Worm (Caenorhabditis elegans): Measurements from ENCODE around the gene Y45F10B.9.
"Not testable (repeated sequence)": the region's sequence is repeated elsewhere in the genome, so short reads cannot be mapped to it uniquely, and the experiment has no call there.

The Y45F10B.9 gene

ce11 chrIV:13600643-13601042 lies 2.9 kb upstream of the Y45F10B.9 start:
- TF ChIP-seq ztf-11 (tag; optimal IDR thresholded peaks at IDR 0.05) (no peak), flh-1 (GFP tag; optimal IDR thresholded peaks at IDR 0.05) (no peak), mep-1 (tag; optimal IDR thresholded peaks at IDR 0.05) (no peak), unc-39 (tag; optimal IDR thresholded peaks at IDR 0.05) (no peak), pha-4 (tag; optimal IDR thresholded peaks at IDR 0.05) (no peak), ceh-83 (GFP tag; optimal IDR thresholded peaks at IDR 0.05) (no peak), nhr-2 (tag; optimal IDR thresholded peaks at IDR 0.05) (no peak), nhr-76 (tag; optimal IDR thresholded peaks at IDR 0.05) (no peak), elt-3 (tag; optimal IDR thresholded peaks at IDR 0.05) (no peak), bed-3 (GFP tag; optimal IDR thresholded peaks at IDR 0.05) (no peak), lsy-2 (tag; optimal IDR thresholded peaks at IDR 0.05) (no peak), ham-2 (GFP tag; optimal IDR thresholded peaks at IDR 0.05) (no peak), lin-13 (tag; optimal IDR thresholded peaks at IDR 0.05) (no peak), drap-1 (GFP tag; optimal IDR thresholded peaks at IDR 0.05) (no peak), unc-120 (tag; optimal IDR thresholded peaks at IDR 0.05; ENCODE audit: poor library complexity, severe bottlenecking) (no peak)

- TF ChIP-seq unc-120 (tag; optimal IDR thresholded peaks at IDR 0.05; ENCODE audit: poor library complexity, severe bottlenecking) (no peak), zip-8 (tag; optimal IDR thresholded peaks at IDR 0.05) (no peak), elt-3 (tag; optimal IDR thresholded peaks at IDR 0.05) (no peak), blmp-1 (tag; optimal IDR thresholded peaks at IDR 0.05) (no peak), unc-39 (tag; optimal IDR thresholded peaks at IDR 0.05) (no peak), drap-1 (GFP tag; optimal IDR thresholded peaks at IDR 0.05) (no peak), flh-1 (GFP tag; optimal IDR thresholded peaks at IDR 0.05) (no peak)
Observed at ce11 chrIV:13593351-13593750, 4.4 kb downstream of the Y45F10B.9 start, which contains the start of gene Y45F10B.3. Gene Y45F10B.3 (plus strand): TSS chrIV:13593651.

ce11 chrIV:13591645-13592044 lies 6.1 kb downstream of the Y45F10B.9 start, which contains the start of gene tsp-5:
Gene tsp-5 (minus strand): TSS chrIV:13591745.
- no peak for TF ChIP-seq ces-1 (GFP tag; optimal IDR thresholded peaks at IDR 0.05)
- no peak for TF ChIP-seq unc-120 (tag; optimal IDR thresholded peaks at IDR 0.05; ENCODE audit: poor library complexity, severe bottlenecking)
- no peak for TF ChIP-seq nhr-237 (tag; optimal IDR thresholded peaks at IDR 0.05)
- no peak for TF ChIP-seq ceh-39 (tag; optimal IDR thresholded peaks at IDR 0.05)
- TF ChIP-seq nhr-76 (tag; optimal IDR thresholded peaks at IDR 0.05): no peak
- no peak for TF ChIP-seq nhr-12 (tag; optimal IDR thresholded peaks at IDR 0.05)
- TF ChIP-seq drap-1 (GFP tag; optimal IDR thresholded peaks at IDR 0.05): no peak
- TF ChIP-seq sem-2 (GFP tag; optimal IDR thresholded peaks at IDR 0.05): no peak
- TF ChIP-seq hlh-1 (tag; optimal IDR thresholded peaks at IDR 0.05): no peak
- TF ChIP-seq ham-2 (GFP tag; optimal IDR thresholded peaks at IDR 0.05): no peak
- TF ChIP-seq lin-32 (GFP tag; optimal IDR thresholded peaks at IDR 0.05): no peak
- no peak for TF ChIP-seq flh-1 (GFP tag; optimal IDR thresholded peaks at IDR 0.05)
- no peak for TF ChIP-seq cnd-1 (tag; optimal IDR thresholded peaks at IDR 0.05)
- no peak for TF ChIP-seq elt-1 (tag; optimal IDR thresholded peaks at IDR 0.05; ENCODE audit: borderline replicate concordance, insufficient read depth)
- no peak for TF ChIP-seq mab-5 (tag; optimal IDR thresholded peaks at IDR 0.05)
- TF ChIP-seq snpc-4 (tag; optimal IDR thresholded peaks at IDR 0.05): no peak

ce11 chrIV:13588544-13589043 lies 9.1 kb downstream of the Y45F10B.9 start, which contains the start of gene sru-9:
Gene sru-9 (plus strand): TSS chrIV:13588993.
- not testable (repeated sequence) for TF ChIP-seq blmp-1 (tag; optimal IDR thresholded peaks at IDR 0.05); tbx-8 (GFP tag; optimal IDR thresholded peaks at IDR 0.05); pha-4 (tag; optimal IDR thresholded peaks at IDR 0.05)

DNA sequence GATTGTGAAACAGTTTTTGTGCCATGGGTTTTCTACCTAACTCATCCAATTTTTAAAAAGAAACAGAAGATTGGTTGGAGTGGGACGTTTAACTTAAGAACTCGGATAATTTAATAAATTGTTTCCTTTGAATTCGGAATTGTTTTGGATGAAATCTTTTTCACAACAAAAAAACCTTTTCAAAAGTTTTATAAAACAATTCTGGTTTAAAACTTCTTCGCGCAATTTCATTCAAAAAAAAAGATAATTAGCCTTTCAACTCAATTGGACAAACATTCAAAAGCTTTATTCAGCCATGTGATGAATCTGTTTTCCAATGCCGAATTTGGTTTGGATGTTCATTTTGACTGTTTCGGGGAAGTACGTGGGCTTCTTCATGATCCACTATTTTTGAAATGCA lies 10.5 kb downstream of the Y45F10B.9 start, which contains the start of gene Y45F10B.12:
Gene Y45F10B.12, plus strand, starts transcription at position 301 of the 400 bp plus-strand sequence.
- TF ChIP-seq lsy-2 (tag; optimal IDR thresholded peaks at IDR 0.05) (no peak), mls-2 (tag; optimal IDR thresholded peaks at IDR 0.05) (no peak), ces-1 (GFP tag; optimal IDR thresholded peaks at IDR 0.05) (no peak), unc-120 (tag; optimal IDR thresholded peaks at IDR 0.05; ENCODE audit: poor library complexity, severe bottlenecking) (no peak), ceh-43 (GFP tag; optimal IDR thresholded peaks at IDR 0.05) (no peak), zip-8 (tag; optimal IDR thresholded peaks at IDR 0.05) (no peak), mab-5 (tag; optimal IDR thresholded peaks at IDR 0.05) (no peak), nhr-237 (tag; optimal IDR thresholded peaks at IDR 0.05) (no peak), bed-3 (GFP tag; optimal IDR thresholded peaks at IDR 0.05) (no peak), lin-32 (GFP tag; optimal IDR thresholded peaks at IDR 0.05) (no peak), elt-1 (tag; optimal IDR thresholded peaks at IDR 0.05; ENCODE audit: borderline replicate concordance, insufficient read depth) (no peak), elt-3 (tag; optimal IDR thresholded peaks at IDR 0.05) (no peak), drap-1 (GFP tag; optimal IDR thresholded peaks at IDR 0.05) (no peak), cnd-1 (tag; optimal IDR thresholded peaks at IDR 0.05) (no peak), sptf-1 (tag; optimal IDR thresholded peaks at IDR 0.05) (no peak), nhr-12 (tag; optimal IDR thresholded peaks at IDR 0.05) (no peak), nhr-2 (tag; optimal IDR thresholded peaks at IDR 0.05) (no peak), pha-4 (tag; optimal IDR thresholded peaks at IDR 0.05) (no peak), sem-2 (GFP tag; optimal IDR thresholded peaks at IDR 0.05) (no peak)

All from whole organism, mixed stage, embryonic.